Fruit fly (Drosophila melanogaster): ENCODE measurements around the gene sturkopf.

dm6 chr3L:1279685-1280084 is 33.5 kb downstream of the sturkopf start:
- TF ChIP-seq Ets98B (GFP tag; IDR thresholded peaks at IDR 0.05) (peak; percentile 33; the same call in 1 of the 2 replicates), CG17806 (tag; optimal IDR thresholded peaks at IDR 0.05) (no peak), CG9948 (tag; optimal IDR thresholded peaks at IDR 0.05) (no peak), CG8159 (tag; optimal IDR thresholded peaks at IDR 0.05) (peak; percentile 7), D1 (tag; optimal IDR thresholded peaks at IDR 0.05) (no peak), CG10348 (GFP tag; IDR thresholded peaks at IDR 0.05) (no peak), CG8301 (tag; optimal IDR thresholded peaks at IDR 0.05) (no peak), EcR (GFP tag; optimal IDR thresholded peaks at IDR 0.05) (no peak), CG4496 (GFP tag; IDR thresholded peaks at IDR 0.05) (peak; percentile 40; the same call in 1 of the 3 replicates), CG14655 (GFP tag; optimal IDR thresholded peaks at IDR 0.05) (peak; percentile 3), fd96Ca (GFP tag; IDR thresholded peaks at IDR 0.05) (peak; percentile 42; the same call in 1 of the 3 replicates), Pif1B (GFP tag; optimal IDR thresholded peaks at IDR 0.05) (no peak)

Data from whole organism, pupa.